Worm (Caenorhabditis elegans) whole organism, L2 larva: ENCODE measurements around the gene fbxl-5.

Source experiments
- C34F6.9 ChIP-seq: fragments of 150-350 bp; optimal IDR thresholded peaks from 2 replicates; lab custom pipeline; 2014; ENCODE audit warnings: missing biosample characterization, missing genetic modification characterization
- F13H6.1 ChIP-seq: sonication (generic microtip); optimal IDR thresholded peaks from 2 replicates; lab custom pipeline; 2016; ENCODE audit warnings: missing genetic modification characterization, missing compliant biosample characterization
- R02D3.7 ChIP-seq: fragments of 150-350 bp; optimal IDR thresholded peaks from 2 replicates; lab custom pipeline; 2014; ENCODE audit warnings: missing biosample characterization, missing genetic modification characterization
- alr-1 ChIP-seq: fragments of 150-350 bp; optimal IDR thresholded peaks from 2 replicates; lab custom pipeline; 2014; ENCODE audit warnings: missing biosample characterization, missing genetic modification characterization
- aly-2 ChIP-seq: fragments of 150-350 bp; optimal IDR thresholded peaks from 2 replicates; lab custom pipeline; 2014; ENCODE audit warnings: missing biosample characterization, missing genetic modification characterization
- ama-1 ChIP-seq: fragments of 150-350 bp; optimal IDR thresholded peaks from 2 replicates; lab custom pipeline; 2018; ENCODE audit warnings: inconsistent platforms
- blmp-1 ChIP-seq: sonication (generic microtip); optimal IDR thresholded peaks from 2 replicates; lab custom pipeline; 2017; ENCODE audit warnings: missing genetic modification characterization, mild to moderate bottlenecking, missing compliant biosample characterization, antibody characterized with exemption, moderate library complexity; ENCODE audit not compliant: insufficient read depth
- ceh-16 ChIP-seq: fragments of 150-350 bp; optimal IDR thresholded peaks from 2 replicates; lab custom pipeline; 2014; ENCODE audit warnings: missing biosample characterization, missing genetic modification characterization
- crh-2 ChIP-seq: sonication (generic microtip); optimal IDR thresholded peaks from 2 replicates; lab custom pipeline; 2017; ENCODE audit warnings: missing biosample characterization, missing genetic modification characterization
- dmd-4 ChIP-seq: sonication (generic microtip); optimal IDR thresholded peaks from 2 replicates; lab custom pipeline; 2017; ENCODE audit warnings: missing biosample characterization, missing genetic modification characterization
- egl-27 ChIP-seq: sonication (generic microtip); optimal IDR thresholded peaks from 3 replicates; lab custom pipeline; 2017; ENCODE audit warnings: missing biosample characterization, missing genetic modification reagents, missing genetic modification characterization
- elt-1 ChIP-seq: fragments of 150-350 bp; optimal IDR thresholded peaks from 2 replicates; lab custom pipeline; 2014; ENCODE audit warnings: missing biosample characterization, missing genetic modification characterization
- elt-3 ChIP-seq: sonication (generic microtip); optimal IDR thresholded peaks from 2 replicates; lab custom pipeline; 2017; ENCODE audit warnings: missing biosample characterization, missing genetic modification characterization
- fos-1 ChIP-seq: fragments of 150-350 bp; optimal IDR thresholded peaks from 2 replicates; lab custom pipeline; 2014; ENCODE audit warnings: missing biosample characterization, missing genetic modification characterization
- gmeb-1 ChIP-seq: fragments of 150-350 bp; optimal IDR thresholded peaks from 2 replicates; lab custom pipeline; 2014; ENCODE audit warnings: missing biosample characterization, missing genetic modification characterization
- lin-11 ChIP-seq: fragments of 150-350 bp; sonication (generic microtip); optimal IDR thresholded peaks from 2 replicates; lab custom pipeline; 2014; ENCODE audit warnings: missing biosample characterization, missing genetic modification characterization, inconsistent platforms, mixed read lengths
- lin-13 ChIP-seq: fragments of 150-350 bp; optimal IDR thresholded peaks from 2 replicates; lab custom pipeline; 2014; ENCODE audit warnings: missing biosample characterization, missing genetic modification reagents, missing genetic modification characterization
- lin-39 ChIP-seq: fragments of 150-350 bp; optimal IDR thresholded peaks from 2 replicates; lab custom pipeline; 2014; ENCODE audit warnings: missing biosample characterization, missing genetic modification reagents, missing genetic modification characterization
- lsy-2 ChIP-seq, 2 experiments: fragments of 150-350 bp in 1 of 2; sonication (generic microtip) in 1 of 2; optimal IDR thresholded peaks; 2 replicates each; lab custom pipeline; 2014 to 2017; ENCODE audit warnings: missing biosample characterization in 2 of 2, missing genetic modification characterization in 2 of 2
- mab-5 ChIP-seq: fragments of 150-350 bp; optimal IDR thresholded peaks from 2 replicates; lab custom pipeline; 2014; ENCODE audit warnings: missing biosample characterization, missing genetic modification characterization
- mdl-1 ChIP-seq, 2 experiments: fragments of 150-350 bp in 1 of 2; sonication (generic microtip) in 1 of 2; optimal IDR thresholded peaks; 2 replicates each; lab custom pipeline; 2017; ENCODE audit warnings: missing biosample characterization in 2 of 2, missing genetic modification characterization in 2 of 2
- nhr-11 ChIP-seq: fragments of 150-350 bp; optimal IDR thresholded peaks from 2 replicates; lab custom pipeline; 2014; ENCODE audit warnings: missing biosample characterization, missing genetic modification characterization
- nhr-12 ChIP-seq: fragments of 150-350 bp; optimal IDR thresholded peaks from 2 replicates; lab custom pipeline; 2014; ENCODE audit warnings: missing biosample characterization, missing genetic modification characterization
- nhr-129 ChIP-seq: fragments of 150-350 bp; optimal IDR thresholded peaks from 2 replicates; lab custom pipeline; 2014; ENCODE audit warnings: missing biosample characterization, missing genetic modification characterization
- nhr-21 ChIP-seq: fragments of 150-350 bp; optimal IDR thresholded peaks from 2 replicates; lab custom pipeline; 2014; ENCODE audit warnings: missing biosample characterization, missing genetic modification characterization
- nhr-23 ChIP-seq: fragments of 150-350 bp; optimal IDR thresholded peaks from 2 replicates; lab custom pipeline; 2014; ENCODE audit warnings: missing biosample characterization, missing genetic modification reagents, missing genetic modification characterization
- nhr-6 ChIP-seq: fragments of 150-350 bp; optimal IDR thresholded peaks from 2 replicates; lab custom pipeline; 2014; ENCODE audit warnings: missing biosample characterization, missing genetic modification characterization
- skn-1 ChIP-seq: sonication (generic microtip); optimal IDR thresholded peaks from 2 replicates; lab custom pipeline; 2017; ENCODE audit warnings: missing biosample characterization, missing genetic modification characterization
- sma-3 ChIP-seq: sonication (generic microtip); optimal IDR thresholded peaks from 2 replicates; lab custom pipeline; 2016; ENCODE audit warnings: missing genetic modification reagents, missing genetic modification characterization, missing compliant biosample characterization
- sma-9 ChIP-seq, 2 experiments: fragments of 150-350 bp in 1 of 2; sonication (generic microtip) in 1 of 2; optimal IDR thresholded peaks; 2 replicates each; lab custom pipeline; 2014 to 2016; ENCODE audit warnings: missing genetic modification characterization in 2 of 2, mild to moderate bottlenecking in 1 of 2, missing biosample characterization in 1 of 2, missing compliant biosample characterization in 1 of 2, missing genetic modification reagents in 1 of 2, moderate library complexity in 1 of 2
- snpc-4 ChIP-seq: fragments of 150-350 bp; optimal IDR thresholded peaks from 2 replicates; lab custom pipeline; 2014; ENCODE audit warnings: missing biosample characterization, missing genetic modification characterization
- unc-39 ChIP-seq: fragments of 150-350 bp; optimal IDR thresholded peaks from 2 replicates; lab custom pipeline; 2014; ENCODE audit warnings: missing biosample characterization, missing genetic modification characterization
- unc-55 ChIP-seq: fragments of 150-350 bp; sonication (generic microtip); optimal IDR thresholded peaks from 3 replicates; lab custom pipeline; 2014; ENCODE audit warnings: missing biosample characterization, missing genetic modification reagents, missing genetic modification characterization
- zag-1 ChIP-seq: fragments of 150-350 bp; optimal IDR thresholded peaks from 2 replicates; lab custom pipeline; 2014; ENCODE audit warnings: missing biosample characterization, missing genetic modification characterization
- ztf-1 ChIP-seq: fragments of 200-800 bp; sonication (Bioruptor generic); conservative IDR thresholded peaks from 2 replicates; pipeline ENCODE4 v1.3.6; 2022; ENCODE audit warnings: missing genetic modification characterization, missing compliant biosample characterization

fbxl-5 gene

DNA sequence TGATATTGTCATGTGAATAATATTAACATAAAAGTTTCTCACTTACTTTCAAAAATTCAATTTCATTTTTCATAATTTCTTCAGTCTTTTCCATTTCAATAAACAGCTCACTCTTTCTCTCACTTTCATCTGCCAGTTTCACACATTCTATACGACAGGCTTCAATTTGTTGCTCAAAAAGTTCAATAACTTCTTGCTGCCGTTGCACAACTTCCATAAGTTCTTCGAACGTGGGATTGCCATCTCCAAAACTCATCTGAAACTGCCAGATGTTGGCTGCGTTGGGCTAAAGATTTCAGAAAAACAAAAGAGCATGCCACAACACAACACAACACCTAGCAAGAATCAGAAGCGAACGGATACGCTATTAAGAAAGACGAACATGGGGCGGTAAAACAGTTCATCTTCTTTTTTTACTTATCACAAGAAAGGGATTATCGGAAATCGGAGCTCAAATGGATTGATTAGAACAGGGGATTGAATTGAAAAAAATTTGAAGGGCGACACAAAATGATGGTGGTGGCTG lies 9.4 kb upstream of the fbxl-5 start:
- TF ChIP-seq lin-13 (GFP tag; lab: Kevin White, UChicago) (peak; percentile 20), lsy-2 (tag; optimal IDR thresholded peaks at IDR 0.05; lab: Kevin White, UChicago) (no peak), ceh-16 (tag; lab: Kevin White, UChicago) (peak; percentile 4)

DNA sequence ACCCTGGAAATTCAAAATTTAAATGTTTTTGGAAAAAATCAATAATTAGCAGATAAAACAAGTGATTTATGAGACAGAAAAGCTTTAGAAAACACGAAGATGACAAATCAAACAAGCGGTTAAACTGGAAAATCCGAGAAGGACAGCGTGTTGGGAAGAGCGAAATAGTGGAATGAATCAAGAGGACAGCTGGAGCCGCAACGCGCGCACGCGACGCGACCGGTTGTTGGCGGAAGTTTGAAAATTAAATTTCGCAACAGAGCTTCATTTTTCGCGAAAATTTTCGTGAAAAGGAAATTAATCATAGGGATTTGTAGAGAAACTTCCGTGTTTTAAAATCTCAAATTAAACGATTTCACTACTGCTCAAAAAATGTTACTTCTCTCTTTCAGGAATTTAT lies 7.8 kb upstream of the fbxl-5 start, which contains the start of gene clic-1:
Gene clic-1, minus strand, starts transcription at position 3 of the 400 bp plus-strand sequence.
- TF ChIP-seq lin-11 (tag; lab: Kevin White, UChicago), result peak; percentile 48
- peak; percentile 51 to 72 for TF ChIP-seq lsy-2 (tag; optimal IDR thresholded peaks at IDR 0.05; lab: Kevin White, UChicago)
- peak; percentile 80 for TF ChIP-seq unc-55
- peak; percentile 7 for TF ChIP-seq egl-27
- TF ChIP-seq skn-1 (tag; lab: Kevin White, UChicago), result no peak
- no peak for TF ChIP-seq blmp-1 (tag; lab: Kevin White, UChicago)
- TF ChIP-seq elt-3 (tag; lab: Kevin White, UChicago), result no peak
- peak in 1 of 2 experiments; percentile 51 for TF ChIP-seq mdl-1 (tag; optimal IDR thresholded peaks at IDR 0.05; lab: Kevin White, UChicago)
- peak; percentile 39 for TF ChIP-seq crh-2
- peak; percentile 40 for TF ChIP-seq nhr-129 (tag; lab: Kevin White, UChicago)
- TF ChIP-seq sma-9 (GFP tag; optimal IDR thresholded peaks at IDR 0.05; lab: Kevin White, UChicago), result peak; percentile 41
- TF ChIP-seq sma-9 (tag; optimal IDR thresholded peaks at IDR 0.05; lab: Kevin White, UChicago), result no peak
- peak; percentile 78 for TF ChIP-seq C34F6.9
- TF ChIP-seq gmeb-1 (tag; lab: Kevin White, UChicago), result peak; percentile 92
- peak; percentile 58 for TF ChIP-seq lin-13 (GFP tag; lab: Kevin White, UChicago)
- no peak for TF ChIP-seq nhr-23 (tag; lab: Kevin White, UChicago)
- TF ChIP-seq nhr-12, result no peak
- TF ChIP-seq snpc-4 (tag; lab: Kevin White, UChicago), result peak; percentile 53
- TF ChIP-seq zag-1 (tag; lab: Kevin White, UChicago), result peak; percentile 4
- no peak for TF ChIP-seq unc-39
- peak; percentile 42 for TF ChIP-seq ama-1 (lab: Kevin White, UChicago)
- no peak for TF ChIP-seq nhr-6
- peak; percentile 53 for TF ChIP-seq F13H6.1
- TF ChIP-seq dmd-4 (tag; lab: Kevin White, UChicago), result no peak
- no peak for TF ChIP-seq ztf-1
- TF ChIP-seq nhr-21 (tag; lab: Kevin White, UChicago), result peak; percentile 46
- TF ChIP-seq sma-3 (GFP tag; lab: Kevin White, UChicago), result peak; percentile 21
- no peak for TF ChIP-seq R02D3.7
- TF ChIP-seq ceh-16 (tag; lab: Kevin White, UChicago), result no peak
- TF ChIP-seq fos-1, result peak; percentile 42

DNA sequence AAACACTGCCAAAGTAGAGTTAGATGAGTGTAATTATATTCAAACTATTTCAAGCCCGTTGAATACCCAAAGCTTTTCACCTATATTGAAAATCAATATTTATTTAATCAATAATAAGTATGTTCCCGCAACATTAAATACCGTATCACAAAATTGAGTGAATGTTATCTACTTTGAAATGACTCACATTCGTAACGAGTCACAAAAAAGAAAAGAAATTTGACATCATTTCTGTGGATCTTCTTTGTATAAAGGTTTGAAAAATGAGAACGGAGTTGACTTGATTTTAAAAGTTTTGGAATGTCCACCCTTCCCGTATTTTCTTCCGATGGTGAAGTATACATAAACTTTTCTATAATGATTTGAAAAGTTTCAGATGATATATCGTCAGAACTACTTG lies 7.4 kb upstream of the fbxl-5 start, which contains the start of gene srr-10:
Gene srr-10, plus strand, starts transcription at position 301 of the 400 bp plus-strand sequence.
- TF ChIP-seq lsy-2 (tag; optimal IDR thresholded peaks at IDR 0.05; lab: Kevin White, UChicago) (no peak), egl-27 (no peak), elt-1 (tag; lab: Kevin White, UChicago) (no peak), elt-3 (tag; lab: Kevin White, UChicago) (no peak), nhr-11 (no peak), mab-5 (no peak), sma-3 (GFP tag; lab: Kevin White, UChicago) (no peak), unc-39 (no peak), ztf-1 (no peak), alr-1 (tag; lab: Kevin White, UChicago) (no peak), nhr-21 (tag; lab: Kevin White, UChicago) (no peak)

DNA sequence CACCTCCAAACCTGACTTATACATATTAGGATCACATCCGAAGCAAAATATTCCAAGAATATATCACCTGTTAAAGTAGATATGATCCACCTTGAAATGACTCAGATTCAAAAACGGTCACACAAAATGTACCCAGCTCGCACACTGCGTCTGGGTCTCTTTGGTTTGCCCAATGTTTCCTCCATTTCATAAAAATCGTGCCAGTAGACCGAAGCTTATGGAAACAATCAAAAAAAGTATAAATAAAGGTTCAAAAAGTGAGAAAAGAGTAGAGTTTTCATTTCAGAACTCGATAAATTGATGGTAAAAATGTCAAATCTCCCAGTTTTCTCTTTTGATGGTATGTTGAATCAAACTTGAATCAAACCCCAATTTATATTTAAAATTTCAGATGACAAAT lies 5.0 kb upstream of the fbxl-5 start, which contains the start of gene srr-9:
Gene srr-9, plus strand, starts transcription at position 301 of the 400 bp plus-strand sequence.
- no peak for TF ChIP-seq aly-2 (tag; lab: Kevin White, UChicago)

DNA sequence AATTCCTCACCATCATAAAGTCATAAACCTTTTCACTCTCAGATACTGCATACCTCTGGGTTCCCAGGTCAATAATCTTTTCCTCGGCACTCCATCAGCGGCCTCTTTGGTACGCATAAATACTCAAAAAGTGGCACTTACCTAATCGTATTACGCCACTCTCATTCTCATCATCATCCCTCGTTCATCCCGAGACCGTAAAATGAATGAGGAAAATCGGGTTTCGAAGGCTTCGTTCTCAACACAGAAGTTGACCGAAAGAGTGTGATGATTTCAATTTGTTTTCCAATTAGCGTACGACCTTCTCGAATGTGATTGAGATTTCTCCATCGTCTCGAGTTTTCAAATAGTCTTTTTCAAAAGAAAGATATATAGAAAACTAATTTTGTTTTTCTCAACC lies 2.8 kb upstream of the fbxl-5 start:
- no peak for TF ChIP-seq lin-39 (tag; lab: Kevin White, UChicago)
